Worm (Caenorhabditis elegans): ENCODE results near the gene F35B3.4.

Gene F35B3.4

DNA sequence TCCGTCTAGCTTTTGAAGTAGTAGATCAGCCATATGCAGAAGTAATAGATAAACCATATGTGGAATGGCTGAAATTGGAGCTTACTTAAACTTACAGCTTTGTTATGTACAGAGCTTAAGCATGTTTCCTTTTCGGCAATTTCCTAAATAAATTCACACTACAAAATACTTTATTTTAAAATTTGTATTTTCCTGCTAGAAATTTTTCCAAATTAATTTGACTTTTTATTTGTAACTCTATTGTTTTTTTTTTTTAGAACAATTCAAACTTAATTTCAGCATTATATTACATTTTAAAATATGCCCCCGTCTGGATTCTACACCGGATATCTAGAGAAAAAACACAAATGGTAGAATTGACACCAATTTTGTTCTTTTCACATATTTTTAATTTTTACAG, 7.6 kb downstream of the F35B3.4 start, which contains the start of gene F35B3.3:
TSS of gene F35B3.3 (plus strand) at position 301 of the 400 bp plus-strand sequence.
- TF ChIP-seq lin-13 (GFP tag; optimal IDR thresholded peaks at IDR 0.05) (no peak), blmp-1 (tag; optimal IDR thresholded peaks at IDR 0.05) (no peak), lin-39 (tag; optimal IDR thresholded peaks at IDR 0.05) (no peak), efl-3 (GFP tag; optimal IDR thresholded peaks at IDR 0.05) (no peak), ets-5 (GFP tag; IDR thresholded peaks at IDR 0.05) (no peak), ceh-88 (GFP tag; IDR thresholded peaks at IDR 0.05) (no peak), elt-2 (tag; optimal IDR thresholded peaks at IDR 0.05) (no peak), zag-1 (tag; optimal IDR thresholded peaks at IDR 0.05) (no peak), nhr-28 (tag; optimal IDR thresholded peaks at IDR 0.05) (no peak), C34B4.2 (tag; optimal IDR thresholded peaks at IDR 0.05) (no peak), lin-35 (GFP tag; optimal IDR thresholded peaks at IDR 0.05) (no peak), grh-1 (GFP tag; IDR thresholded peaks at IDR 0.05) (no peak), nhr-85 (tag) (no peak), nhr-19 (GFP tag; conservative IDR thresholded peaks at IDR 0.05) (no peak), skn-1 (tag; optimal IDR thresholded peaks at IDR 0.05) (no peak), nhr-84 (tag; optimal IDR thresholded peaks at IDR 0.05) (no peak)

DNA sequence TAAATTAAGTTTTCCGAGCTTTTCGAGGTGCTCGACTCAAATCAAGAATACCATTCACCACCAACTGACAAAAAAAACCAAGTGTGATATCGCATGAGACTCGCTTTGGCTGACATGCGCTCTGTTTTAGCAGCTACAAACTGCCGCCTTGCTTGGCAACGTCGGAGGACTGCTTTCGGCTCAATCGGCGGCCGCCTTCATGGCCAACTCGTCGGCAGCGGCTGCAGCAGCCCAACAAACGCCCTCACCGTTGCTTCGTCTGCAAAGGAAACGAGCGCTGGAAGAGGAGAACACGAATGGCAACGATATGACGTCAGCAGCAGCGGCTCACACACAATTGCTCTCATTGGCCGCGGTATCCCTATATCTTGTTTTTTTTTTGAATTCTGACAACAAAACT, 13.9 kb downstream of the F35B3.4 start:
- TF ChIP-seq nhr-237 (tag; optimal IDR thresholded peaks at IDR 0.05): no peak
- TF ChIP-seq nhr-85 (tag): no peak
- TF ChIP-seq nhr-71 (tag; optimal IDR thresholded peaks at IDR 0.05): no peak
- no peak for TF ChIP-seq nhr-84 (tag; optimal IDR thresholded peaks at IDR 0.05)
- no peak for TF ChIP-seq rnt-1 (tag; optimal IDR thresholded peaks at IDR 0.05)
- no peak for TF ChIP-seq lin-13 (GFP tag; optimal IDR thresholded peaks at IDR 0.05)
- no peak for TF ChIP-seq mdl-1 (tag; optimal IDR thresholded peaks at IDR 0.05)
- no peak for TF ChIP-seq lir-3 (tag; optimal IDR thresholded peaks at IDR 0.05; ENCODE audit: poor library complexity)
- no peak for TF ChIP-seq ces-1 (GFP tag; optimal IDR thresholded peaks at IDR 0.05)
- no peak for TF ChIP-seq fos-1 (tag; optimal IDR thresholded peaks at IDR 0.05)
- no peak for TF ChIP-seq fkh-4 (tag; optimal IDR thresholded peaks at IDR 0.05; ENCODE audit: borderline replicate concordance)
- TF ChIP-seq mep-1 (tag; optimal IDR thresholded peaks at IDR 0.05): no peak
- TF ChIP-seq ceh-88 (GFP tag; IDR thresholded peaks at IDR 0.05): no peak
- no peak for TF ChIP-seq jun-1 (tag; optimal IDR thresholded peaks at IDR 0.05)

DNA sequence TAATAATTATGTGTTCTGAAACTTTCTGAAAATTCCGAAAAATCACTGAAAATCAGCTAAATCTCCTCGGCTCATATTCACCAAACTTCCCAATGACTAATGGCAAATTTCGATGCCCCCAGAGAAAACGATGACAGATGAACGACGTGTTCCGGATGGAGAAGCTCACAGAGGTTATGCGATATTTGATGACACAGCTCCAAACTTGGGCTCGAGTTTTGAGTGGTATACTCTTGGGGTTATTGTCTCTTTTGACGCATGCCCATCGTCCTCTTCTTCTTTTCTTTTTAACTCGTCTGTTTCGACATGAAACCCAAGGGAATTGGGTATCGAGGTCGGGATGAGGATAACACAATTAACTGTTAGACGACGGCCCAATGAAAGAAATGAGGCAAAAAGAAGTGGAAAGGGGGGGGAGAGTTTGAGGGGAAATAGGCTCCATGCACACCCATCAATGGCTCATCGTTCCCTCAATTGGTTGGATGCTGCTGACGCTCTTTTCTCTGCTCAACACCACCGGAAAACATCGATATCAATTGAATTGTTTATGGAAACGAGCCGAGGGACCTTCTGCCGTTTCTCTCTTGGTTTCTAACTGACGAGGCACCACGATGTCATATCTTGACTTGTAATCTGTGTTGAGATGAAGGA, 17.2 kb downstream of the F35B3.4 start:
- TF ChIP-seq nhr-47 (tag; optimal IDR thresholded peaks at IDR 0.05) (peak; percentile 12), hlh-17 (GFP tag; optimal IDR thresholded peaks at IDR 0.05; ENCODE audit: borderline replicate concordance) (no peak), lsy-2 (tag; optimal IDR thresholded peaks at IDR 0.05) (peak in 1 of 2 experiments; percentile 15), mab-9 (GFP tag; IDR thresholded peaks at IDR 0.05) (peak; percentile 53), tbx-2 (tag; optimal IDR thresholded peaks at IDR 0.05) (peak; percentile 62), ceh-8 (GFP tag; optimal IDR thresholded peaks at IDR 0.05) (no peak), nhr-71 (tag; optimal IDR thresholded peaks at IDR 0.05) (peak; percentile 20), lin-14 (GFP tag; optimal IDR thresholded peaks at IDR 0.05) (peak; percentile 82)

- TF ChIP-seq xbp-1 (tag; optimal IDR thresholded peaks at IDR 0.05): peak; percentile 44
- no peak for TF ChIP-seq fos-1 (tag; optimal IDR thresholded peaks at IDR 0.05)
- TF ChIP-seq egl-13 (tag; optimal IDR thresholded peaks at IDR 0.05): no peak
- TF ChIP-seq nhr-77 (tag; optimal IDR thresholded peaks at IDR 0.05): no peak
- TF ChIP-seq ceh-82 (tag; optimal IDR thresholded peaks at IDR 0.05): peak in 1 of 3 experiments; percentile 19
- TF ChIP-seq nhr-20 (tag; optimal IDR thresholded peaks at IDR 0.05): no peak
- TF ChIP-seq ceh-8 (GFP tag; optimal IDR thresholded peaks at IDR 0.05): no peak
- TF ChIP-seq lin-14 (GFP tag; optimal IDR thresholded peaks at IDR 0.05): peak; percentile 58
- no peak for TF ChIP-seq nhr-12 (tag; optimal IDR thresholded peaks at IDR 0.05)
- peak; percentile 32 for TF ChIP-seq nhr-71 (tag; optimal IDR thresholded peaks at IDR 0.05)
- TF ChIP-seq isw-1 (GFP tag; IDR thresholded peaks at IDR 0.05): no peak
- TF ChIP-seq ama-1 (optimal IDR thresholded peaks at IDR 0.05): no peak
- TF ChIP-seq swsn-7 (tag; optimal IDR thresholded peaks at IDR 0.05): no peak
- TF ChIP-seq lsy-2 (tag; optimal IDR thresholded peaks at IDR 0.05): peak in 1 of 2 experiments; percentile 35
Measured at ce11 chrX:17002149-17002548, 18.6 kb downstream of the F35B3.4 start.
